Fruit fly (Drosophila melanogaster) Kc167 (cell line): ENCODE data around the gene CG42752.

ENCODE experiments used
- Myc ChIP-seq: fragments of >200 bp; optimal IDR thresholded peaks from 2 replicates; lab custom pipeline; 2017; ENCODE audit warnings: missing external identifiers
- Sin3A ChIP-seq: fragments of >200 bp; optimal IDR thresholded peaks from 2 replicates; lab custom pipeline; 2018; ENCODE audit warnings: missing external identifiers
- h ChIP-seq: fragments of >200 bp; optimal IDR thresholded peaks from 3 replicates; lab custom pipeline; 2018; ENCODE audit warnings: missing external identifiers
- insv ChIP-seq: fragments of >200 bp; optimal IDR thresholded peaks from 3 replicates; lab custom pipeline; 2018; ENCODE audit warnings: missing external identifiers
- psq ChIP-seq: fragments of >200 bp; optimal IDR thresholded peaks from 2 replicates; lab custom pipeline; 2017; ENCODE audit warnings: missing external identifiers
- ttk ChIP-seq: sonication (Bioruptor generic); optimal IDR thresholded peaks from 2 replicates; lab custom pipeline; 2017; ENCODE audit warnings: missing external identifiers

CG42752 gene

dm6 chr2L:18702721-18703488 lies 37.0 kb downstream of the CG42752 start, which contains the start of the genes CG10376 and CG10343:
TSS of gene CG10376 (minus strand) at chr2L:18703105.
TSS of gene CG10343 (plus strand) at chr2L:18703473.
- TF ChIP-seq h (lab: Kevin White, UChicago) (no peak), Sin3A (no peak)

- TF ChIP-seq psq (lab: Kevin White, UChicago) (no peak), insv (lab: Kevin White, UChicago) (no peak), Sin3A (no peak), Myc (lab: Kevin White, UChicago) (no peak), ttk (lab: Kevin White, UChicago) (no peak)
These were observed 41.3 kb downstream of the CG42752 start, which contains the start of gene CG10341 for dm6 chr2L:18698559-18699130. TSS of gene CG10341 (plus strand) at chr2L:18698714.

dm6 chr2L:18695404-18695804 lies 44.5 kb downstream of the CG42752 start, which contains the start of the genes CG10383 and CG10338:
TSS of gene CG10383 (minus strand) at chr2L:18695602.
TSS of gene CG10338 (plus strand) at chr2L:18695664.
- TF ChIP-seq psq (lab: Kevin White, UChicago) (no peak), Sin3A (peak; percentile 81), insv (lab: Kevin White, UChicago) (no peak), ttk (lab: Kevin White, UChicago) (no peak)

- TF ChIP-seq Sin3A = no peak
- TF ChIP-seq ttk (lab: Kevin White, UChicago) = no peak
- no peak for TF ChIP-seq Myc (lab: Kevin White, UChicago)
- TF ChIP-seq insv (lab: Kevin White, UChicago) = no peak
- TF ChIP-seq h (lab: Kevin White, UChicago) = no peak
- no peak for TF ChIP-seq psq (lab: Kevin White, UChicago)
These were observed 45.2 kb downstream of the CG42752 start for dm6 chr2L:18694724-18695105.

dm6 chr2L:18693877-18694723 lies 45.8 kb downstream of the CG42752 start:
- TF ChIP-seq Sin3A (no peak), Myc (lab: Kevin White, UChicago) (no peak), ttk (lab: Kevin White, UChicago) (no peak), insv (lab: Kevin White, UChicago) (no peak), h (lab: Kevin White, UChicago) (no peak), psq (lab: Kevin White, UChicago) (no peak)

- TF ChIP-seq insv (lab: Kevin White, UChicago) = no peak
- TF ChIP-seq psq (lab: Kevin White, UChicago) = no peak
- TF ChIP-seq h (lab: Kevin White, UChicago) = no peak
- TF ChIP-seq Sin3A = no peak
- no peak for TF ChIP-seq Myc (lab: Kevin White, UChicago)
- no peak for TF ChIP-seq ttk (lab: Kevin White, UChicago)
These were observed 50.5 kb downstream of the CG42752 start, which contains the start of gene CG10336 for dm6 chr2L:18689376-18689775. TSS of gene CG10336 (plus strand) at chr2L:18689528.
